Fruit fly (Drosophila melanogaster) whole organism, embryonic: Measurements from ENCODE around the gene ssp.

Experiments used
- Awh ChIP-seq: fragments of 200-800 bp; sonication (Bioruptor generic); IDR thresholded peaks from 2 replicates; pipeline ENCODE4, ENCODE4 v1.3.6; 2022; ENCODE audit warnings: missing biosample characterization, missing genetic modification characterization
- B-H2 ChIP-seq: fragments of 200-800 bp; sonication (Bioruptor generic); optimal IDR thresholded peaks from 2 replicates; lab custom pipeline; 2018; ENCODE audit warnings: missing biosample characterization, mild to moderate bottlenecking, missing genetic modification characterization
- CG10462 ChIP-seq: fragments of 200-800 bp; sonication (Bioruptor generic); optimal IDR thresholded peaks from 2 replicates; lab custom pipeline; 2016; ENCODE audit warnings: missing biosample characterization, missing genetic modification characterization
- CG10543 ChIP-seq: fragments of 200-800 bp; sonication (Bioruptor generic); optimal IDR thresholded peaks from 3 replicates; lab custom pipeline; 2017; ENCODE audit warnings: missing biosample characterization, mild to moderate bottlenecking, missing genetic modification characterization, moderate library complexity
- CG11504 ChIP-seq: fragments of 200-800 bp; sonication (Bioruptor generic); optimal IDR thresholded peaks from 3 replicates; lab custom pipeline; 2019; ENCODE audit warnings: missing biosample characterization, mild to moderate bottlenecking, missing genetic modification characterization, moderate library complexity
- CG12744 ChIP-seq: fragments of 200-800 bp; sonication (Bioruptor generic); optimal IDR thresholded peaks from 2 replicates; lab custom pipeline; 2016; ENCODE audit warnings: missing biosample characterization, missing genetic modification characterization
- CG15011 ChIP-seq: fragments of 200-800 bp; sonication (Bioruptor generic); optimal IDR thresholded peaks from 3 replicates; lab custom pipeline; 2018; ENCODE audit warnings: missing biosample characterization, mild to moderate bottlenecking, missing genetic modification characterization
- CG15696 ChIP-seq: fragments of 200-800 bp; sonication (Bioruptor generic); optimal IDR thresholded peaks from 2 replicates; lab custom pipeline; 2019; ENCODE audit warnings: missing biosample characterization, mild to moderate bottlenecking, missing genetic modification characterization, moderate library complexity
- CG1647 ChIP-seq: fragments of 200-800 bp; sonication (Bioruptor generic); optimal IDR thresholded peaks from 3 replicates; lab custom pipeline; 2016; ENCODE audit warnings: missing biosample characterization, missing genetic modification characterization
- CG16815 ChIP-seq: fragments of 200-800 bp; sonication (Bioruptor generic); optimal IDR thresholded peaks from 3 replicates; lab custom pipeline; 2017; ENCODE audit warnings: missing biosample characterization, mild to moderate bottlenecking, missing genetic modification characterization
- CG17612 ChIP-seq: fragments of 200-800 bp; sonication (Bioruptor generic); IDR thresholded peaks from 2 replicates; pipeline ENCODE4 v1.3.6; 2022; ENCODE audit warnings: missing biosample characterization, missing genetic modification characterization
- CG18619 ChIP-seq: fragments of 200-800 bp; sonication (Bioruptor generic); optimal IDR thresholded peaks from 3 replicates; lab custom pipeline; 2017; ENCODE audit warnings: missing biosample characterization, mild to moderate bottlenecking, missing genetic modification characterization
- CG2889 ChIP-seq: fragments of 200-800 bp; sonication (Bioruptor generic); IDR thresholded peaks from 3 replicates; pipeline ENCODE4 v1.3.6; 2022; ENCODE audit warnings: missing biosample characterization, missing genetic modification characterization
- CG30431 ChIP-seq: fragments of 200-800 bp; sonication (Bioruptor generic); optimal IDR thresholded peaks from 2 replicates; lab custom pipeline; 2017; ENCODE audit warnings: missing biosample characterization, missing genetic modification characterization
- CG31224 ChIP-seq: fragments of 200-800 bp; sonication (Bioruptor generic); IDR thresholded peaks from 2 replicates; pipeline ENCODE4 v1.3.6; 2022; ENCODE audit warnings: missing biosample characterization, missing genetic modification characterization
- CG32532 ChIP-seq: fragments of 200-800 bp; sonication (Bioruptor generic); IDR thresholded peaks from 2 replicates; pipeline ENCODE4 v1.3.6; 2022; ENCODE audit warnings: missing biosample characterization, missing genetic modification characterization
- CG33557 ChIP-seq: fragments of 200-800 bp; sonication (Bioruptor generic); optimal IDR thresholded peaks from 2 replicates; lab custom pipeline; 2019; ENCODE audit warnings: missing biosample characterization, mild to moderate bottlenecking, missing genetic modification characterization, moderate library complexity
- CG4282 ChIP-seq: fragments of 200-800 bp; sonication (Bioruptor generic); optimal IDR thresholded peaks from 2 replicates; lab custom pipeline; 2016; ENCODE audit warnings: missing biosample characterization, missing genetic modification characterization
- CG6791 ChIP-seq: fragments of 200-800 bp; sonication (Bioruptor generic); IDR thresholded peaks from 3 replicates; pipeline ENCODE4 v1.3.6; 2022; ENCODE audit warnings: missing biosample characterization, missing genetic modification characterization; ENCODE audit not compliant: partially characterized antibody
- CG7372 ChIP-seq: fragments of 200-800 bp; sonication (Bioruptor generic); IDR thresholded peaks from 2 replicates; pipeline ENCODE4 v1.3.6; 2022; ENCODE audit warnings: missing biosample characterization, missing genetic modification characterization
- CG7556 ChIP-seq: fragments of 200-800 bp; sonication (Bioruptor generic); optimal IDR thresholded peaks from 2 replicates; lab custom pipeline; 2017; ENCODE audit warnings: missing biosample characterization, mild to moderate bottlenecking, missing genetic modification characterization
- CG8478 ChIP-seq: fragments of >200 bp; optimal IDR thresholded peaks from 2 replicates; lab custom pipeline; 2018
- CoRest ChIP-seq: fragments of 200-800 bp; sonication (Bioruptor generic); optimal IDR thresholded peaks from 3 replicates; lab custom pipeline; 2018; ENCODE audit warnings: missing biosample characterization, mild to moderate bottlenecking, missing genetic modification characterization, moderate library complexity
- Drgx ChIP-seq: fragments of 200-800 bp; sonication (Bioruptor generic); IDR thresholded peaks from 2 replicates; pipeline ENCODE4 v1.3.6; 2022; ENCODE audit warnings: missing biosample characterization, missing genetic modification characterization
- HHEX ChIP-seq: fragments of 200-800 bp; sonication (Bioruptor generic); optimal IDR thresholded peaks from 3 replicates; lab custom pipeline; 2017; ENCODE audit warnings: missing biosample characterization, mild to moderate bottlenecking, missing genetic modification characterization, missing genetic modification reagents
- HLH4C ChIP-seq: fragments of 200-800 bp; sonication (Bioruptor generic); IDR thresholded peaks from 3 replicates; pipeline ENCODE4 v1.3.6; 2022; ENCODE audit warnings: missing biosample characterization, missing genetic modification characterization; ENCODE audit not compliant: partially characterized antibody
- MTF-1 ChIP-seq: fragments of 200-800 bp; sonication (Bioruptor generic); optimal IDR thresholded peaks from 2 replicates; lab custom pipeline; 2018; ENCODE audit warnings: missing biosample characterization, mild to moderate bottlenecking, missing genetic modification characterization, borderline replicate concordance
- Myb ChIP-seq: fragments of 200-800 bp; sonication (Bioruptor generic); optimal IDR thresholded peaks from 2 replicates; lab custom pipeline; 2016; ENCODE audit warnings: missing biosample characterization, missing genetic modification characterization
- Oaz ChIP-seq: fragments of 200-800 bp; sonication (Bioruptor generic); IDR thresholded peaks from 2 replicates; pipeline ENCODE4 v1.3.6; 2022; ENCODE audit warnings: missing biosample characterization, missing genetic modification characterization
- Pdp1 ChIP-seq, 2 experiments: fragments of 200-800 bp; sonication (Bioruptor generic); optimal IDR thresholded peaks; 3 replicates each; lab custom pipeline; 2016; ENCODE audit warnings: missing biosample characterization in 2 of 2, missing genetic modification characterization in 2 of 2, mild to moderate bottlenecking in 1 of 2, moderate library complexity in 1 of 2
- Xbp1 ChIP-seq: fragments of 200-800 bp; sonication (Bioruptor generic); optimal IDR thresholded peaks from 3 replicates; lab custom pipeline; 2016; ENCODE audit warnings: missing biosample characterization, mild to moderate bottlenecking, missing genetic modification characterization
- cad ChIP-seq: fragments of >200 bp; optimal IDR thresholded peaks from 2 replicates; lab custom pipeline; 2017; ENCODE audit warnings: missing biosample characterization, missing genetic modification characterization
- cato ChIP-seq: fragments of 200-800 bp; sonication (Bioruptor generic); optimal IDR thresholded peaks from 2 replicates; lab custom pipeline; 2016; ENCODE audit warnings: missing biosample characterization, missing genetic modification characterization, borderline replicate concordance
- cg ChIP-seq: fragments of 200-800 bp; sonication (Bioruptor generic); optimal IDR thresholded peaks from 3 replicates; lab custom pipeline; 2019; ENCODE audit warnings: missing biosample characterization, mild to moderate bottlenecking, missing genetic modification characterization, moderate library complexity
- cwo ChIP-seq: fragments of 200-800 bp; sonication (Bioruptor generic); optimal IDR thresholded peaks from 3 replicates; lab custom pipeline; 2017; ENCODE audit warnings: missing biosample characterization, missing genetic modification characterization, mild to moderate bottlenecking, moderate library complexity, missing genetic modification reagents
- en ChIP-seq: fragments of 200-800 bp; sonication (Bioruptor generic); optimal IDR thresholded peaks from 2 replicates; lab custom pipeline; 2016; ENCODE audit warnings: missing biosample characterization, missing genetic modification characterization
- gem ChIP-seq: fragments of 200-800 bp; sonication (Bioruptor generic); optimal IDR thresholded peaks from 2 replicates; lab custom pipeline; 2019; ENCODE audit warnings: missing biosample characterization, mild to moderate bottlenecking, missing genetic modification characterization, moderate library complexity
- gro ChIP-seq: fragments of 200-800 bp; sonication (Bioruptor generic); optimal IDR thresholded peaks from 2 replicates; lab custom pipeline; 2016; ENCODE audit warnings: missing biosample characterization, missing genetic modification characterization
- klu ChIP-seq: fragments of 200-800 bp; sonication (Bioruptor generic); IDR thresholded peaks from 2 replicates; pipeline ENCODE4 v1.3.6; 2022; ENCODE audit warnings: missing biosample characterization, missing genetic modification characterization
- lilli ChIP-seq: fragments of 200-800 bp; sonication (Bioruptor generic); optimal IDR thresholded peaks from 3 replicates; lab custom pipeline; 2016; ENCODE audit warnings: missing biosample characterization, missing genetic modification characterization
- nau ChIP-seq: fragments of 200-800 bp; sonication (Bioruptor generic); optimal IDR thresholded peaks from 3 replicates; lab custom pipeline; 2017; ENCODE audit warnings: missing biosample characterization, mild to moderate bottlenecking, missing genetic modification characterization, missing genetic modification reagents
- oc ChIP-seq: fragments of 200-800 bp; sonication (Bioruptor generic); optimal IDR thresholded peaks from 2 replicates; lab custom pipeline; 2018; ENCODE audit warnings: missing biosample characterization, mild to moderate bottlenecking, missing genetic modification characterization, moderate library complexity
- odd ChIP-seq: fragments of 200-800 bp; sonication (Bioruptor generic); optimal IDR thresholded peaks from 2 replicates; lab custom pipeline; 2017; ENCODE audit warnings: missing biosample characterization, mild to moderate bottlenecking, missing genetic modification characterization
- ranshi ChIP-seq: fragments of 200-800 bp; sonication (Bioruptor generic); IDR thresholded peaks from 2 replicates; pipeline ENCODE4 v1.3.6; 2022; ENCODE audit warnings: missing biosample characterization, missing genetic modification characterization
- so ChIP-seq: fragments of 200-800 bp; sonication (Bioruptor generic); IDR thresholded peaks from 3 replicates; pipeline ENCODE4 v1.3.6; 2022; ENCODE audit warnings: missing biosample characterization, missing genetic modification characterization
- sob ChIP-seq: fragments of 200-800 bp; sonication (Bioruptor generic); IDR thresholded peaks from 2 replicates; pipeline ENCODE4 v1.3.6; 2022; ENCODE audit warnings: missing biosample characterization, missing genetic modification characterization
- ssp ChIP-seq: fragments of 200-800 bp; sonication (Bioruptor generic); IDR thresholded peaks from 2 replicates; pipeline ENCODE4 v1.3.6; 2022; ENCODE audit warnings: missing biosample characterization, missing genetic modification characterization
- stwl ChIP-seq: fragments of 200-800 bp; sonication (Bioruptor generic); optimal IDR thresholded peaks from 3 replicates; lab custom pipeline; 2018; ENCODE audit warnings: missing biosample characterization, mild to moderate bottlenecking, missing genetic modification characterization, moderate library complexity
- tup ChIP-seq: fragments of 200-800 bp; sonication (Bioruptor generic); optimal IDR thresholded peaks from 2 replicates; lab custom pipeline; 2016; ENCODE audit warnings: missing biosample characterization, mild to moderate bottlenecking, missing genetic modification characterization, moderate library complexity
- unc-4 ChIP-seq: fragments of 200-800 bp; sonication (Bioruptor generic); IDR thresholded peaks from 2 replicates; pipeline ENCODE4 v1.3.6; 2022; ENCODE audit warnings: missing biosample characterization, missing genetic modification characterization; ENCODE audit not compliant: partially characterized antibody
- zfh2 ChIP-seq: fragments of 200-800 bp; sonication (Bioruptor generic); optimal IDR thresholded peaks from 2 replicates; lab custom pipeline; 2016; ENCODE audit warnings: missing biosample characterization, missing genetic modification characterization

The ssp gene

DNA sequence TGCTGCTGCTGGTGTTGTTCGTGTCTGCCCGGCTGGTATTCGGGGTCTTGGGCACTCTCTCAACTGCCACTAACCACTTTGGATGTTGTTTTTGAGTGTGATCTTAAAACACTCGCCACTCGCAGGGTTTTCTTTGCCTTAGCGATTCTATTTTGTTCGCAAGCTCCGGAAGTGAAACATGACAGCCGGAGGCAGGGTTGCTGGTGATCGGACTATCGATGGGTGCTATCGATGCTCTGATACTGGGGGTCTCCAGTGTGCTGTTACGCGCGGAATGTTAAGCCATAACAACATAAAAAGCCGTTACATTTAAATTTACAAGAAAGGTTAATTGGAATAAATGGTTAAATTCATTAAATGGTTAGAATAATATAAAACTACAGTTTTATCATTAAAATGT lies 6.9 kb downstream of the ssp start, which contains the start of gene yps (continued):
- TF ChIP-seq CG15011 (peak; percentile 94), Myb (GFP tag; lab: Kevin White, UChicago) (peak; percentile 98), gem (tag; lab: Kevin White, UChicago) (peak; percentile 76), CG30431 (GFP tag; lab: Kevin White, UChicago) (peak; percentile 77), CG17612 (GFP tag; lab: Robert Waterston, UW) (peak; percentile 79), odd (GFP tag; lab: Kevin White, UChicago) (peak; percentile 98), CG4282 (peak; percentile 90), CG8478 (lab: Kevin White, UChicago) (no peak), cato (peak; percentile 87), CG7372 (peak; percentile 75), stwl (peak; percentile 91), cad (GFP tag; lab: Kevin White, UChicago) (no peak), cg (GFP tag; lab: Kevin White, UChicago) (no peak), zfh2 (GFP tag; lab: Kevin White, UChicago) (peak; percentile 81), cwo (GFP tag; lab: Kevin White, UChicago) (peak; percentile 82), Drgx (GFP tag; lab: Robert Waterston, UW) (peak; percentile 71), MTF-1 (peak; percentile 99), tup (peak; percentile 90), CG15696 (peak; percentile 63), CG2889 (peak; percentile 50; the same call in 1 of the 3 replicates), CG10543 (GFP tag; lab: Kevin White, UChicago) (peak; percentile 98), CG7556 (GFP tag; lab: Kevin White, UChicago) (peak; percentile 83), en (GFP tag; lab: Kevin White, UChicago) (peak; percentile 95), so (GFP tag; lab: Robert Waterston, UW) (peak; percentile 90), Oaz (GFP tag; lab: Robert Waterston, UW) (peak; percentile 72), nau (GFP tag; lab: Kevin White, UChicago) (no peak), unc-4 (GFP tag; lab: Robert Waterston, UW) (peak; percentile 74), CG16815 (GFP tag; lab: Kevin White, UChicago) (peak; percentile 55), CG12744 (GFP tag; lab: Kevin White, UChicago) (peak; percentile 89), HLH4C (GFP tag; lab: Robert Waterston, UW) (peak; percentile 76), HHEX (GFP tag; lab: Kevin White, UChicago) (peak; percentile 97), lilli (peak; percentile 86), B-H2 (GFP tag; lab: Kevin White, UChicago) (peak; percentile 98), CG10462 (GFP tag; lab: Kevin White, UChicago) (peak; percentile 73), CG32532 (GFP tag; lab: Robert Waterston, UW) (peak; percentile 93), oc (tag; lab: Kevin White, UChicago) (peak; percentile 86), CG33557 (GFP tag; lab: Kevin White, UChicago) (peak; percentile 95), CG1647 (GFP tag; lab: Kevin White, UChicago) (peak; percentile 92), sob (GFP tag; lab: Robert Waterston, UW) (peak; percentile 95), ssp (GFP tag; lab: Robert Waterston, UW) (peak; percentile 75), CG11504 (tag; lab: Kevin White, UChicago) (peak; percentile 85), CoRest (tag; lab: Kevin White, UChicago) (peak; percentile 84), CG18619 (GFP tag; lab: Kevin White, UChicago) (peak; percentile 96), CG6791 (GFP tag; lab: Robert Waterston, UW) (peak; percentile 81), gro (peak; percentile 96), CG31224 (GFP tag; lab: Robert Waterston, UW) (peak; percentile 78), ranshi (GFP tag; lab: Robert Waterston, UW) (peak; percentile 86; the same call in 1 of the 2 replicates), Xbp1 (GFP tag; lab: Kevin White, UChicago) (peak; percentile 91), Pdp1 (GFP tag; optimal IDR thresholded peaks at IDR 0.05; lab: Kevin White, UChicago) (peak; percentile 86 to 93), Awh (GFP tag; lab: Robert Waterston, UW) (peak; percentile 92), klu (GFP tag; lab: Robert Waterston, UW) (no peak; the same call in 1 of the 2 replicates)
